Fruit fly (Drosophila melanogaster) whole organism, prepupa: ENCODE data around the gene Cyp303a1.

ENCODE experiments used
- Blimp-1 ChIP-seq: fragments of 200-800 bp; sonication (Bioruptor generic); optimal IDR thresholded peaks from 3 replicates; lab custom pipeline; 2017; ENCODE audit warnings: missing biosample characterization, missing genetic modification characterization, mild to moderate bottlenecking, moderate library complexity, missing genetic modification reagents
- CG10631 ChIP-seq: fragments of 200-800 bp; sonication (Bioruptor generic); optimal IDR thresholded peaks from 2 replicates; lab custom pipeline; 2016; ENCODE audit warnings: missing biosample characterization, missing genetic modification characterization
- CG11294 ChIP-seq: fragments of 200-800 bp; sonication (Bioruptor generic); IDR thresholded peaks from 2 replicates; pipeline ENCODE4 v1.3.6; 2022; ENCODE audit warnings: missing biosample characterization, missing genetic modification characterization
- CG11762 ChIP-seq: fragments of 200-800 bp; sonication (Bioruptor generic); optimal IDR thresholded peaks from 3 replicates; lab custom pipeline; 2016; ENCODE audit warnings: missing biosample characterization, missing genetic modification characterization; ENCODE audit not compliant: insufficient read depth
- CG1621 ChIP-seq: fragments of 200-800 bp; sonication (Bioruptor generic); optimal IDR thresholded peaks from 3 replicates; lab custom pipeline; 2018; ENCODE audit warnings: missing biosample characterization, mild to moderate bottlenecking, missing genetic modification characterization
- CG16779 ChIP-seq: fragments of 200-800 bp; sonication (Bioruptor generic); optimal IDR thresholded peaks from 3 replicates; lab custom pipeline; 2017; ENCODE audit warnings: missing biosample characterization, mild to moderate bottlenecking, missing genetic modification characterization
- CG32006 ChIP-seq: fragments of 200-800 bp; sonication (Bioruptor generic); optimal IDR thresholded peaks from 3 replicates; lab custom pipeline; 2017; ENCODE audit warnings: missing biosample characterization, mild to moderate bottlenecking, missing genetic modification characterization
- CG34406 ChIP-seq: fragments of 200-800 bp; sonication (Bioruptor generic); optimal IDR thresholded peaks from 3 replicates; lab custom pipeline; 2016; ENCODE audit warnings: missing biosample characterization, missing genetic modification characterization
- CG6163 ChIP-seq: fragments of 200-800 bp; sonication (Bioruptor generic); IDR thresholded peaks from 3 replicates; pipeline ENCODE4 v1.3.6; 2022; ENCODE audit warnings: missing biosample characterization, missing genetic modification characterization
- CG6276 ChIP-seq: fragments of 200-800 bp; sonication (Bioruptor generic); optimal IDR thresholded peaks from 2 replicates; lab custom pipeline; 2017; ENCODE audit warnings: missing biosample characterization, mild to moderate bottlenecking, missing genetic modification characterization
- CG6792 ChIP-seq: fragments of 200-800 bp; sonication (Bioruptor generic); optimal IDR thresholded peaks from 3 replicates; lab custom pipeline; 2016; ENCODE audit warnings: missing biosample characterization, missing genetic modification characterization
- CG6808 ChIP-seq: fragments of 200-800 bp; sonication (Bioruptor generic); optimal IDR thresholded peaks from 3 replicates; lab custom pipeline; 2017; ENCODE audit warnings: missing biosample characterization, missing genetic modification characterization, mild to moderate bottlenecking, moderate library complexity, missing genetic modification reagents
- CG6854 ChIP-seq: fragments of 200-800 bp; sonication (Bioruptor generic); optimal IDR thresholded peaks from 2 replicates; lab custom pipeline; 2017; ENCODE audit warnings: missing biosample characterization, mild to moderate bottlenecking, missing genetic modification characterization
- CG8632 ChIP-seq: fragments of 200-800 bp; sonication (Bioruptor generic); optimal IDR thresholded peaks from 3 replicates; lab custom pipeline; 2016; ENCODE audit warnings: missing biosample characterization, missing genetic modification characterization
- CG9139 ChIP-seq: fragments of 200-800 bp; sonication (Bioruptor generic); optimal IDR thresholded peaks from 3 replicates; lab custom pipeline; 2017; ENCODE audit warnings: missing biosample characterization, mild to moderate bottlenecking, missing genetic modification characterization
- Eip75B ChIP-seq: fragments of 200-800 bp; sonication (Bioruptor generic); optimal IDR thresholded peaks from 3 replicates; lab custom pipeline; 2016; ENCODE audit warnings: missing biosample characterization, missing genetic modification characterization
- Eip78C ChIP-seq: fragments of 200-800 bp; sonication (Bioruptor generic); peaks from one replicate; lab custom pipeline; 2016; ENCODE audit warnings: missing biosample characterization, missing genetic modification characterization
- Eip93F ChIP-seq: fragments of 200-800 bp; sonication (Bioruptor generic); optimal IDR thresholded peaks from 2 replicates; lab custom pipeline; 2016; ENCODE audit warnings: missing biosample characterization, mild to moderate bottlenecking, missing genetic modification characterization
- Ets21C ChIP-seq: fragments of 200-800 bp; sonication (Bioruptor generic); optimal IDR thresholded peaks from 3 replicates; lab custom pipeline; 2016; ENCODE audit warnings: missing biosample characterization, missing genetic modification characterization
- Gug ChIP-seq: fragments of 200-800 bp; sonication (Bioruptor generic); IDR thresholded peaks from 2 replicates; pipeline ENCODE4 v1.3.6; 2022; ENCODE audit warnings: missing biosample characterization, missing genetic modification characterization
- Hr39 ChIP-seq: fragments of 200-800 bp; sonication (Bioruptor generic); optimal IDR thresholded peaks from 2 replicates; lab custom pipeline; 2016; ENCODE audit warnings: missing biosample characterization, missing genetic modification characterization
- Hr4 ChIP-seq: fragments of 200-800 bp; sonication (Bioruptor generic); optimal IDR thresholded peaks from 3 replicates; lab custom pipeline; 2016; ENCODE audit warnings: missing biosample characterization, missing genetic modification characterization
- Lpt ChIP-seq: fragments of 200-800 bp; sonication (Bioruptor generic); optimal IDR thresholded peaks from 3 replicates; lab custom pipeline; 2016; ENCODE audit warnings: missing biosample characterization, missing genetic modification characterization
- Met ChIP-seq: fragments of 200-800 bp; sonication (Bioruptor generic); optimal IDR thresholded peaks from 3 replicates; lab custom pipeline; 2016; ENCODE audit warnings: missing biosample characterization, missing genetic modification characterization
- OdsH ChIP-seq: fragments of 200-800 bp; sonication (Bioruptor generic); optimal IDR thresholded peaks from 3 replicates; lab custom pipeline; 2016; ENCODE audit warnings: missing biosample characterization, missing genetic modification characterization
- Sox102F ChIP-seq: fragments of 200-800 bp; sonication (Bioruptor generic); optimal IDR thresholded peaks from 2 replicates; lab custom pipeline; 2016; ENCODE audit warnings: missing biosample characterization, mild to moderate bottlenecking, missing genetic modification characterization
- Sox14 ChIP-seq: fragments of 200-800 bp; sonication (Bioruptor generic); optimal IDR thresholded peaks from 3 replicates; lab custom pipeline; 2016; ENCODE audit warnings: missing biosample characterization, missing genetic modification characterization
- achi ChIP-seq: fragments of 200-800 bp; sonication (Bioruptor generic); optimal IDR thresholded peaks from 3 replicates; lab custom pipeline; 2016; ENCODE audit warnings: missing biosample characterization, missing genetic modification characterization
- dac ChIP-seq: fragments of 200-800 bp; sonication (Bioruptor generic); optimal IDR thresholded peaks from 2 replicates; lab custom pipeline; 2017; ENCODE audit warnings: missing biosample characterization, mild to moderate bottlenecking, missing genetic modification characterization
- dsx ChIP-seq: fragments of 200-800 bp; optimal IDR thresholded peaks from 3 replicates; lab custom pipeline; 2019; ENCODE audit warnings: missing biosample characterization, mild to moderate bottlenecking, missing genetic modification characterization, moderate library complexity; ENCODE audit not compliant: poor library complexity, severe bottlenecking
- eg ChIP-seq: fragments of 200-800 bp; sonication (Bioruptor generic); IDR thresholded peaks from 3 replicates; pipeline ENCODE4 v1.3.6; 2022; ENCODE audit warnings: missing biosample characterization, missing genetic modification characterization
- esn ChIP-seq: fragments of 200-800 bp; sonication (Bioruptor generic); optimal IDR thresholded peaks from 2 replicates; lab custom pipeline; 2016; ENCODE audit warnings: missing biosample characterization, mild to moderate bottlenecking, missing genetic modification characterization, moderate library complexity
- fd59A ChIP-seq: fragments of 200-800 bp; sonication (Bioruptor generic); optimal IDR thresholded peaks from 2 replicates; lab custom pipeline; 2017; ENCODE audit warnings: missing biosample characterization, mild to moderate bottlenecking, missing genetic modification characterization, missing genetic modification reagents
- lz ChIP-seq: fragments of 200-800 bp; sonication (Bioruptor generic); optimal IDR thresholded peaks from 3 replicates; lab custom pipeline; 2016; ENCODE audit warnings: missing biosample characterization, missing genetic modification characterization
- net ChIP-seq: fragments of 200-800 bp; sonication (Bioruptor generic); optimal IDR thresholded peaks from 3 replicates; lab custom pipeline; 2016; ENCODE audit warnings: missing biosample characterization, missing genetic modification characterization
- pdm3 ChIP-seq: fragments of 200-800 bp; sonication (Bioruptor generic); optimal IDR thresholded peaks from 3 replicates; lab custom pipeline; 2016; ENCODE audit warnings: missing biosample characterization, missing genetic modification characterization
- salr ChIP-seq, 2 experiments: fragments of 200-800 bp; sonication (Bioruptor generic); optimal IDR thresholded peaks; 3 replicates each; lab custom pipeline; 2016 to 2018; ENCODE audit warnings: missing biosample characterization in 2 of 2, missing genetic modification characterization in 2 of 2, mild to moderate bottlenecking in 1 of 2
- spab ChIP-seq: fragments of 200-800 bp; sonication (Bioruptor generic); optimal IDR thresholded peaks from 2 replicates; lab custom pipeline; 2017; ENCODE audit warnings: missing biosample characterization, mild to moderate bottlenecking, missing genetic modification characterization, missing genetic modification reagents
- ss ChIP-seq, 2 experiments: fragments of 200-800 bp; sonication (Bioruptor generic); optimal IDR thresholded peaks; 2 replicates in 1 of 2; 3 replicates in 1 of 2; lab custom pipeline; 2017 to 2018; ENCODE audit warnings: mild to moderate bottlenecking in 2 of 2, missing biosample characterization in 2 of 2, missing genetic modification characterization in 2 of 2, moderate library complexity in 1 of 2
- topi ChIP-seq: fragments of 200-800 bp; sonication (Bioruptor generic); optimal IDR thresholded peaks from 3 replicates; lab custom pipeline; 2016; ENCODE audit warnings: missing biosample characterization, missing genetic modification characterization
- vri ChIP-seq: fragments of 200-800 bp; sonication (Bioruptor generic); optimal IDR thresholded peaks from 3 replicates; lab custom pipeline; 2016; ENCODE audit warnings: missing biosample characterization, mild to moderate bottlenecking, missing genetic modification characterization

Gene Cyp303a1

DNA sequence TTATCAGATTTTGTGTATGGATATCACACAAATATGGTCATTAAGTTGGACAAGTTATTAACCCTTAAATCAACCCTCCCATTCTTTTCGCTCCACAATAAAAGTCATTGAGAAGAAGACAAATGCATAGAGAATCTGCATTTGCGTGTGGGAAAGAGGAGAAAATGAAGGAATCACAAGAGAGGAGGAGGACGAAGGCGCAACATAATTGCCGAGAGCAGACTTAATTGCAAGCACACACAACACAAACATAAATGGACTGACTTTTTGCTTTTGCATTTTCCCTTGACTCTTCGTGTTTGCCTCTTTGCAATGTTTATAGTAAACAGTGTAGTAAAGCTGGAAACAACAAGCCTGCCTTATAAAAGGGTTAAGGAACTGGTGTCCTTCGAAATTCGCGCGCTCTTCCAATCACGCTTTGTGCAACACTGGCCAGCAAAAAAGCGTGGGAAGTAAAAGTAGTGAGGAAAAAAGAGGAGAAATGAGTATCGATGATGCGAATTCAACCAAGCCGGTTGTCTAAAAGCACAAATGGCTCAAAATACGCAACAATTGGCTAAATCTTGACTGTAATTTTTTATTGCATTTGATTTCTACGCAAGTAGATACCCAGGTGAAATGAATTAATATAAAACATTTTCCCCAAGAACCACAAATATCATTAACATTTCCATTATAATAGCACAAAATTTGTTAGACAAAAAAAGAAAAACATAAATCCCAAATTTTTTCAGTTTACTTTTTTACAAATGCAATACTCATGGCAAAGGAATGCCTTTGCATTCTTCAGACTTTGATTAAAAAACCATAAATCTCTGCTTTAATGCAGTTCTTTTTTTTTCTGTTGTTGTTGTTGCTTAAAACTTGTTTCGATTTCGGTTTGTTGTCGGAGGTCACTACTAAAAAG lies 26.6 kb upstream of the Cyp303a1 start (continued):
- TF ChIP-seq Sox14 (GFP tag; lab: Kevin White, UChicago) (peak; percentile 0), CG9139 (GFP tag; lab: Kevin White, UChicago) (no peak), CG6808 (peak; percentile 31), CG16779 (tag; lab: Kevin White, UChicago) (no peak), Eip78C (GFP tag; lab: Kevin White, UChicago) (peak; percentile 76), CG8632 (no peak), Hr4 (GFP tag; lab: Kevin White, UChicago) (peak; percentile 32), salr (GFP tag; optimal IDR thresholded peaks at IDR 0.05; lab: Kevin White, UChicago) (no peak), CG11762 (peak; percentile 22), achi (GFP tag; lab: Kevin White, UChicago) (peak; percentile 31)

DNA sequence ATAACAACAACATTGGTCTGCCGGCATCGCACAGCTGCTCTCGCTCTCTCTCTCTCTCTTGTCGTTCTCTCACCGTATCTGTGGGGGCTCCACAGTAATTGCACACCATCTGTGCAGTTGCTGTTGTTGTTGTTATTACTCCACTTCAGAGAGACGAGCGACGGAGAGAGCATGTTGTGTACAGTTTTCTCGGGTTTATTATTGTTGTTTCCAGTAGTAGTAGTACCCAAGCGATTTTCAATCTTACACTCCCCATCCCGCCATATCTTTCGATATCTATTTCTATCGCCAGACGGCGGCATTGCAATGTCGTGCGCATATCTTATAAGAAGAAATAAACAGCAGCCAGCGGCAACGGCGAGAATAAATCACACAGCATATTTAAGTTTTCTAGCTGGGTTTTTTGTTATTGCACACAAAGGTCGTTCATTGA lies 25.9 kb upstream of the Cyp303a1 start:
- TF ChIP-seq CG6854 (GFP tag; lab: Kevin White, UChicago) (peak; percentile 58), vri (peak; percentile 54), net (peak; percentile 40), Lpt (GFP tag; lab: Kevin White, UChicago) (peak; percentile 42), CG6276 (GFP tag; lab: Kevin White, UChicago) (peak; percentile 32), dsx (peak; percentile 56), eg (GFP tag; lab: Robert Waterston, UW) (no peak), CG32006 (GFP tag; lab: Kevin White, UChicago) (no peak)

DNA sequence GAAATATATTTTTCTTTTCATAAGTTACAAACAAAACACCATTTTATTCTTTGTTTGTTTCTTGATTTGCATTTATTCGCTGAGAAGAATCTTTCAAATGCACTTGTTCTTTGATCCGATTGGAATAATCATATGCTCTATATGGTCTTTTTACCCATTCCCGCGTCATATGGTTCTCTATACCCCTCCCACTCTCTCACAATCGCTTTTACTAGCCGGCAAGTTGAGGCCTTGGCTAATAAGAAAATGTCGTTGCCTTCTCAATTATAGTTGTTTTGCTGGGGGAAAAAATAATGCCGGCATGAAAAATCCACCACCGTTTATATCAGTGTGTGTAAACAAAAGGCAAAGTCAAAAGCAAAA lies 25.1 kb upstream of the Cyp303a1 start:
- TF ChIP-seq CG8632: no peak
- peak; percentile 23 for TF ChIP-seq Sox14 (GFP tag; lab: Kevin White, UChicago)
- TF ChIP-seq CG10631 (GFP tag; lab: Kevin White, UChicago): peak; percentile 10
- TF ChIP-seq fd59A (GFP tag; lab: Kevin White, UChicago): peak; percentile 1

DNA sequence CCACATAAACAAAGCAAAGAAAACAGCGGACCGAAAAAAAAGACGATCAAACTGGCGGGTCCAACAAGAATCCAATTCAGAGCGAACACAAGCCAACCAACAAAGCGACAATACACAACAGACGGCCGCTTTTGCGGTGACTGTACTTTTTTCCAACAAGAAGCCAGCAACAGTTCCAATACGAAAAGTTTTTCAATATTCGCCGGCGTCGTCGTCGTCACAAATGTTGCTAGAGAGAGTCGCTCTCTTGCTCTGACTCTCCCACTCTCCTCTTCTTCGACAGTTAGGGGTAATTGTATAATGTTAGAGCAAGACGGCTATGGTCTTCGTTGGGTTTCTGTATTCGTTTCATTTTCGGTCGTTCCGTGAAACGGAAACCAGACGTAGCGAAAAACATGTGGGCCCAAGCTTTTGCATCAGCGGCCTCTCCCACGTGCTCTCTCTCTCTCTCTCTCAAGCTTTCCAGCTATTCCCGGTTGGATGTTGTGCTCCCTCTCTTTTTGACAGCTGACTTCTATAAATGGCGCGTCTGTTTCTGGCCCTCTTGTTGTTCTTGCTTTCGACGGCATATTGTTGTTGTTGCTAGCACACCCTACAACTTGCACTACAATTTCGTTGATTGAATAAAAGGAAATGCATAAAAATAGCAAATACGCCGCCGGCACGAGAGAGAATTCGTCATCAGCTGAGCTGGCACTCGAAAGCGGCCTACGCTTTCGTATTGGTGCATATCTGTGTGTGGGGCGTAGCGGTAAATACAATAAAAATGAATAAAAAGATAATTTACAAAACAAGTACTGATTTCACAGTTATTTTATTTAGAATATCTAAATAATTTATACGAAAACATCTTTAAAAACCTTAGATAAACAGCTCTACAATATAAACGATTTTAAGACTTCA lies 24.5 kb upstream of the Cyp303a1 start:
- peak; percentile 61 for TF ChIP-seq spab (GFP tag; lab: Kevin White, UChicago)
- no peak for TF ChIP-seq CG11294 (GFP tag; lab: Robert Waterston, UW)
- peak; percentile 71 for TF ChIP-seq Met
- TF ChIP-seq Eip75B: peak; percentile 70
- peak; percentile 70 for TF ChIP-seq CG1621 (tag; lab: Kevin White, UChicago)
- TF ChIP-seq CG34406 (GFP tag; lab: Kevin White, UChicago): peak; percentile 74
- peak; percentile 31 for TF ChIP-seq pdm3 (GFP tag; lab: Kevin White, UChicago)
- TF ChIP-seq CG6792 (GFP tag; lab: Kevin White, UChicago): peak; percentile 74
- TF ChIP-seq CG16779 (tag; lab: Kevin White, UChicago): peak; percentile 79
- TF ChIP-seq Gug (GFP tag; lab: Robert Waterston, UW): no peak
- no peak for TF ChIP-seq dac (GFP tag; lab: Kevin White, UChicago)
- peak; percentile 52 for TF ChIP-seq net
- TF ChIP-seq ss (GFP tag; optimal IDR thresholded peaks at IDR 0.05; lab: Kevin White, UChicago): peak; percentile 78 to 83
- peak; percentile 97 for TF ChIP-seq vri
- peak; percentile 79 for TF ChIP-seq Lpt (GFP tag; lab: Kevin White, UChicago)
- no peak for TF ChIP-seq CG6163 (GFP tag; lab: Robert Waterston, UW)
- TF ChIP-seq eg (GFP tag; lab: Robert Waterston, UW): no peak
- no peak for TF ChIP-seq Ets21C
- peak; percentile 73 for TF ChIP-seq topi (GFP tag; lab: Kevin White, UChicago)
- TF ChIP-seq lz (GFP tag; lab: Kevin White, UChicago): peak; percentile 51
- TF ChIP-seq Blimp-1: peak; percentile 67
- TF ChIP-seq OdsH (GFP tag; lab: Kevin White, UChicago): peak; percentile 13
- peak; percentile 80 for TF ChIP-seq CG9139 (GFP tag; lab: Kevin White, UChicago)
- TF ChIP-seq Eip93F (GFP tag; lab: Kevin White, UChicago): peak; percentile 52
- TF ChIP-seq Sox102F (GFP tag; lab: Kevin White, UChicago): peak; percentile 78
- no peak for TF ChIP-seq Hr39
- TF ChIP-seq esn (GFP tag; lab: Kevin White, UChicago): peak; percentile 78
- peak; percentile 2 for TF ChIP-seq CG32006 (GFP tag; lab: Kevin White, UChicago)
- TF ChIP-seq CG6276 (GFP tag; lab: Kevin White, UChicago): peak; percentile 70
